Fruit fly (Drosophila melanogaster) whole organism, pupa: ENCODE data around the gene Syx8.

ENCODE experiments used
- CG32121 ChIP-seq: fragments of 200-800 bp; sonication (Bioruptor generic); IDR thresholded peaks from 2 replicates; pipeline ENCODE4 v1.3.6; 2022; ENCODE audit warnings: missing biosample characterization, missing genetic modification characterization
- CG34367 ChIP-seq: fragments of 200-800 bp; sonication (Bioruptor generic); optimal IDR thresholded peaks from 2 replicates; lab custom pipeline; 2018; ENCODE audit warnings: missing biosample characterization, mild to moderate bottlenecking, missing genetic modification characterization
- CG8301 ChIP-seq: fragments of 200-800 bp; sonication (Bioruptor generic); optimal IDR thresholded peaks from 2 replicates; lab custom pipeline; 2018; ENCODE audit warnings: missing biosample characterization, mild to moderate bottlenecking, missing genetic modification characterization
- CG9948 ChIP-seq: fragments of 200-800 bp; sonication (Bioruptor generic); optimal IDR thresholded peaks from 2 replicates; lab custom pipeline; 2018; ENCODE audit warnings: missing biosample characterization, mild to moderate bottlenecking, missing genetic modification characterization, moderate library complexity
- Ets98B ChIP-seq: fragments of 200-800 bp; sonication (Bioruptor generic); IDR thresholded peaks from 2 replicates; pipeline ENCODE4 v1.3.6; 2022; ENCODE audit warnings: missing biosample characterization, missing genetic modification characterization
- Snoo ChIP-seq: fragments of 200-800 bp; sonication (Bioruptor generic); optimal IDR thresholded peaks from 3 replicates; lab custom pipeline; 2017; ENCODE audit warnings: missing biosample characterization, mild to moderate bottlenecking, missing genetic modification characterization, inconsistent platforms
- fd96Ca ChIP-seq: fragments of 200-800 bp; sonication (Bioruptor generic); IDR thresholded peaks from 3 replicates; pipeline ENCODE4 v1.3.6; 2022; ENCODE audit warnings: missing biosample characterization, missing genetic modification characterization
- rn ChIP-seq: fragments of 200-800 bp; sonication (Bioruptor generic); IDR thresholded peaks from 2 replicates; pipeline ENCODE4 v1.3.6; 2022; ENCODE audit warnings: missing biosample characterization, missing genetic modification characterization

Syx8 gene

DNA sequence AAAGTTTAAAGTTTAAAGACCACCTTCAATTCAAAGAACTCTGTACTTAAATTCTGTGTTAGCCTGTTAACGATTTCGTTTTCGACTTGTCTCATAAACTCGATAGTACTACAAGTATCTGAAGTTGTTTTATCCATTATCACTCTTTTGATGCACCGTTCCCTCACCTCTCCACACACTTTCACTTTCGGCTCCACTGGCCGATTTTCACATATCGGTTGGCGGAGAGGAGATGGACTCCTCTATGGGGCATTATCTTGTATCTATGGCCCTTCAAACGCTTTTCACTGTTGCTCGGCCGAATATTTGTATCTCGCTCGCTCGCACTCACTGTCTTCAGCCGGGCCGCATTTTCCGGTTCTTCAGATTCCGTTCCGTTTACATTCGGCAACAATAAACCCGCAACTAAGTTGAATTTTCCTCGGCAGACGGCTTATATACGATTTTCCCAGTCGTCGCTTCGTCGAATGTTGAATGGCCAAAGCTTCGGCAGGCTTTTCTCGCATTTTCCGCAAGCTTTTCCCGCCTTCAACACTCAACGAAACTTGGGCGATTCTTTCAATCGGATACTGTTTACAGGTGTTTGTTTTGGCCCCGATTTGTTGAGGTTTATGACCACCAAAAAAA, 43.7 kb downstream of the Syx8 start, which contains the start of gene CG43373:
CG43373 (minus strand) TSS at position 373 of the 627 bp plus-strand sequence.
- TF ChIP-seq fd96Ca (GFP tag; lab: Robert Waterston, UW) (0 out of 3 replicates have a peak, but pooled peaks have one; percentile 17), rn (GFP tag; lab: Robert Waterston, UW) (no peak), Snoo (tag; lab: Kevin White, UChicago) (no peak), Ets98B (GFP tag; lab: Robert Waterston, UW) (no peak), CG32121 (GFP tag; lab: Robert Waterston, UW) (no peak), CG8301 (tag; lab: Kevin White, UChicago) (no peak), CG34367 (tag; lab: Kevin White, UChicago) (no peak), CG9948 (tag; lab: Kevin White, UChicago) (no peak)
